Worm (Caenorhabditis elegans) whole organism, midembryonic: Measurements from ENCODE around the gene lgc-22.

Experiments
- T22C8.4 ChIP-seq: fragments of 200-800 bp; sonication (Bioruptor generic); IDR thresholded peaks from 2 replicates; pipeline ENCODE4 v1.3.6; 2022; ENCODE audit warnings: missing genetic modification characterization, missing compliant biosample characterization
- cog-1 ChIP-seq: sonication (generic microtip); optimal IDR thresholded peaks from 2 replicates; lab custom pipeline; 2016; ENCODE audit warnings: missing genetic modification characterization, missing compliant biosample characterization
- flt-1 ChIP-seq: fragments of 200-800 bp; sonication (Bioruptor generic); IDR thresholded peaks from 2 replicates; pipeline ENCODE4 v1.3.6; 2022; ENCODE audit warnings: missing genetic modification characterization, missing compliant biosample characterization
- med-1 ChIP-seq: sonication (generic microtip); optimal IDR thresholded peaks from 2 replicates; lab custom pipeline; 2017; ENCODE audit warnings: missing genetic modification characterization, mild to moderate bottlenecking, missing compliant biosample characterization, antibody characterized with exemption, missing genetic modification reagents; ENCODE audit not compliant: insufficient read depth
- ref-1 ChIP-seq: fragments of 200-800 bp; sonication (Bioruptor generic); conservative IDR thresholded peaks from 2 replicates; pipeline ENCODE4 v1.3.6; 2022; ENCODE audit warnings: missing genetic modification reagents, missing genetic modification characterization, missing compliant biosample characterization
- tab-1 ChIP-seq: fragments of 200-800 bp; sonication (Bioruptor generic); IDR thresholded peaks from 2 replicates; pipeline ENCODE4 v1.3.6; 2022; ENCODE audit warnings: missing genetic modification characterization, missing compliant biosample characterization
- ztf-23 ChIP-seq: fragments of 200-800 bp; sonication (Bioruptor generic); IDR thresholded peaks from 2 replicates; pipeline ENCODE4 v1.3.6; 2022; ENCODE audit warnings: missing genetic modification reagents, missing genetic modification characterization, missing compliant biosample characterization
- ztf-29 ChIP-seq: fragments of 200-800 bp; sonication (Bioruptor generic); IDR thresholded peaks from 2 replicates; pipeline ENCODE4 v1.3.6; 2022; ENCODE audit warnings: missing genetic modification reagents, missing genetic modification characterization, missing compliant biosample characterization

DNA sequence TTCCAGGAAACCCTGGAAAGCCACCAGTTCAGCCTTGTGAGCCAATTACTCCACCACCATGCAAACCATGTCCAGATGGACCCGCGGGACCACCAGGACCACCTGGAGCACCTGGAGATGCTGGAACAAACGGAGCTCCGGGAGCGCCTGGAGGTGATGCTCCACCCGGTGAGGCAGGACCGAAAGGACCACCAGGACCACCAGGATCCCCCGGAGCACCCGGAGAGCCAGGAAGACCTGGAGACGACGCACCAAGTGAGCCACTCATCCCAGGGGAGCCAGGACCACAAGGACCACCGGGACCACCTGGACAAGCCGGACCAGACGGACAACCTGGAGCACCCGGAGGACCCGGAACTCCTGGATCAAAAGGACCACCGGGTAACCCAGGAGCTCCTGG lies 36.5 kb upstream of the lgc-22 start:
- no peak for TF ChIP-seq flt-1
- no peak for TF ChIP-seq T22C8.4 (GFP tag; lab: Robert Waterston, UW)
- TF ChIP-seq ref-1 (GFP tag; lab: Robert Waterston, UW), result no peak
- TF ChIP-seq tab-1 (GFP tag; lab: Robert Waterston, UW), result no peak
- no peak for TF ChIP-seq med-1 (GFP tag; lab: Kevin White, UChicago)
- TF ChIP-seq cog-1 (tag; lab: Kevin White, UChicago), result no peak
- no peak for TF ChIP-seq ztf-29 (GFP tag; lab: Robert Waterston, UW)
- no peak for TF ChIP-seq ztf-23 (GFP tag; lab: Robert Waterston, UW)
